Fruit fly (Drosophila melanogaster) whole organism, wandering third instar larva: ENCODE measurements around the gene bor.

Source experiments
- CG32264 ChIP-seq: fragments of 200-800 bp; sonication (Bioruptor generic); optimal IDR thresholded peaks from 2 replicates; lab custom pipeline; 2016; ENCODE audit warnings: missing biosample characterization, missing genetic modification characterization
- CG9705 ChIP-seq: fragments of 200-800 bp; sonication (Bioruptor generic); optimal IDR thresholded peaks from 2 replicates; lab custom pipeline; 2018; ENCODE audit warnings: missing biosample characterization, mild to moderate bottlenecking, missing genetic modification characterization
- GATAd ChIP-seq: sonication (Bioruptor generic); optimal IDR thresholded peaks from 2 replicates; lab custom pipeline; 2016; ENCODE audit warnings: missing biosample characterization, missing genetic modification characterization
- HLH106 ChIP-seq: fragments of 200-800 bp; optimal IDR thresholded peaks from 3 replicates; lab custom pipeline; 2019; ENCODE audit warnings: missing biosample characterization, mild to moderate bottlenecking, missing genetic modification characterization, moderate library complexity
- Hnf4 ChIP-seq: fragments of 200-800 bp; sonication (Bioruptor generic); optimal IDR thresholded peaks from 2 replicates; lab custom pipeline; 2016; ENCODE audit warnings: missing biosample characterization, mild to moderate bottlenecking, missing genetic modification characterization
- Hr83 ChIP-seq: fragments of 200-300 bp; sonication (Bioruptor generic); optimal IDR thresholded peaks from 2 replicates; lab custom pipeline; 2016; ENCODE audit warnings: missing biosample characterization, mild to moderate bottlenecking, missing genetic modification characterization, moderate library complexity; ENCODE audit not compliant: poor library complexity, severe bottlenecking
- Jra ChIP-seq: sonication (Bioruptor generic); optimal IDR thresholded peaks from 2 replicates; lab custom pipeline; 2016; ENCODE audit warnings: missing biosample characterization, missing genetic modification characterization
- Mio ChIP-seq: sonication (Bioruptor generic); optimal IDR thresholded peaks from 2 replicates; lab custom pipeline; 2016; ENCODE audit warnings: missing biosample characterization, missing genetic modification characterization
- OdsH ChIP-seq: fragments of 200-800 bp; sonication (Bioruptor generic); optimal IDR thresholded peaks from 2 replicates; lab custom pipeline; 2016; ENCODE audit warnings: missing biosample characterization, mild to moderate bottlenecking, missing genetic modification characterization
- Rel ChIP-seq, 2 experiments: fragments of 200-800 bp; sonication (Bioruptor generic) in 1 of 2; optimal IDR thresholded peaks; 2 replicates in 1 of 2; 3 replicates in 1 of 2; lab custom pipeline; 2016 to 2019; ENCODE audit warnings: mild to moderate bottlenecking in 2 of 2, missing biosample characterization in 2 of 2, missing genetic modification characterization in 2 of 2, moderate library complexity in 1 of 2
- Sp1 ChIP-seq: fragments of 200-800 bp; sonication (Bioruptor generic); optimal IDR thresholded peaks from 3 replicates; lab custom pipeline; 2019; ENCODE audit warnings: missing biosample characterization, mild to moderate bottlenecking, missing genetic modification characterization, moderate library complexity
- br ChIP-seq: fragments of 200-800 bp; sonication (Bioruptor generic); optimal IDR thresholded peaks from 2 replicates; lab custom pipeline; 2016; ENCODE audit warnings: missing biosample characterization, missing genetic modification characterization
- brk ChIP-seq: fragments of 200-800 bp; sonication (Bioruptor generic); optimal IDR thresholded peaks from 2 replicates; lab custom pipeline; 2016; ENCODE audit warnings: missing biosample characterization, mild to moderate bottlenecking, missing genetic modification characterization
- dmrt93B ChIP-seq: fragments of 200-800 bp; sonication (Bioruptor generic); optimal IDR thresholded peaks from 2 replicates; lab custom pipeline; 2018; ENCODE audit warnings: missing biosample characterization, mild to moderate bottlenecking, missing genetic modification characterization
- ey ChIP-seq: fragments of 200-800 bp; sonication (Bioruptor generic); optimal IDR thresholded peaks from 2 replicates; lab custom pipeline; 2016; ENCODE audit warnings: missing biosample characterization, missing genetic modification characterization
- foxo ChIP-seq, 2 experiments: fragments of 200-800 bp; sonication (Bioruptor generic); optimal IDR thresholded peaks; 2 replicates in 1 of 2; 3 replicates in 1 of 2; lab custom pipeline; 2016 to 2017; ENCODE audit warnings: missing biosample characterization in 2 of 2, missing genetic modification characterization in 2 of 2
- fru ChIP-seq: fragments of 200-800 bp; sonication (Bioruptor generic); optimal IDR thresholded peaks from 3 replicates; lab custom pipeline; 2016; ENCODE audit warnings: missing biosample characterization, mild to moderate bottlenecking, missing genetic modification characterization
- h ChIP-seq: fragments of 200-800 bp; sonication (Bioruptor generic); optimal IDR thresholded peaks from 3 replicates; lab custom pipeline; 2016; ENCODE audit warnings: missing biosample characterization, mild to moderate bottlenecking, missing genetic modification characterization
- lola ChIP-seq: fragments of >200 bp; optimal IDR thresholded peaks from 2 replicates; lab custom pipeline; 2017; ENCODE audit warnings: missing biosample characterization, missing genetic modification characterization
- pan ChIP-seq: fragments of >200 bp; optimal IDR thresholded peaks from 2 replicates; lab custom pipeline; 2017
- psq ChIP-seq: fragments of 200-800 bp; sonication (Bioruptor generic); optimal IDR thresholded peaks from 3 replicates; lab custom pipeline; 2017; ENCODE audit warnings: missing biosample characterization, mild to moderate bottlenecking, missing genetic modification characterization, moderate library complexity
- rgr ChIP-seq: fragments of 200-800 bp; sonication (Bioruptor generic); optimal IDR thresholded peaks from 3 replicates; lab custom pipeline; 2016; ENCODE audit warnings: missing biosample characterization, mild to moderate bottlenecking, missing genetic modification characterization
- sage ChIP-seq: fragments of 200-800 bp; sonication (Bioruptor generic); optimal IDR thresholded peaks from 2 replicates; lab custom pipeline; 2016; ENCODE audit warnings: missing biosample characterization, mild to moderate bottlenecking, missing genetic modification characterization
- sv ChIP-seq: fragments of 200-800 bp; sonication (Bioruptor generic); optimal IDR thresholded peaks from 3 replicates; lab custom pipeline; 2016; ENCODE audit warnings: missing biosample characterization, missing genetic modification characterization
- tai ChIP-seq: sonication (Bioruptor generic); optimal IDR thresholded peaks from 2 replicates; lab custom pipeline; 2016; ENCODE audit warnings: missing biosample characterization, missing genetic modification characterization
- usp ChIP-seq: fragments of >200 bp; optimal IDR thresholded peaks from 2 replicates; lab custom pipeline; 2017; ENCODE audit warnings: missing biosample characterization, missing genetic modification characterization
- woc ChIP-seq: sonication (Bioruptor generic); optimal IDR thresholded peaks from 2 replicates; lab custom pipeline; 2016; ENCODE audit warnings: missing biosample characterization, mild to moderate bottlenecking, missing genetic modification characterization

Gene bor

dm6 chr3R:16248500-16249025 lies 15.4 kb downstream of the bor start:
- no peak for TF ChIP-seq fru (GFP tag; lab: Kevin White, UChicago)
- TF ChIP-seq usp (GFP tag; lab: Kevin White, UChicago): no peak
- no peak for TF ChIP-seq pan (lab: Kevin White, UChicago)
- no peak for TF ChIP-seq sage (GFP tag; lab: Kevin White, UChicago)
- no peak for TF ChIP-seq lola (GFP tag; lab: Kevin White, UChicago)
- TF ChIP-seq woc (GFP tag; lab: Kevin White, UChicago): no peak
- TF ChIP-seq Hr83: no peak
- no peak for TF ChIP-seq brk (GFP tag; lab: Kevin White, UChicago)
- no peak for TF ChIP-seq OdsH (GFP tag; lab: Kevin White, UChicago)
- TF ChIP-seq Jra (GFP tag; lab: Kevin White, UChicago): no peak
- no peak for TF ChIP-seq tai (GFP tag; lab: Kevin White, UChicago)
- no peak for TF ChIP-seq psq (GFP tag; lab: Kevin White, UChicago)
- TF ChIP-seq GATAd (GFP tag; lab: Kevin White, UChicago): no peak
- TF ChIP-seq sv (GFP tag; lab: Kevin White, UChicago): no peak

dm6 chr3R:16247609-16248499 lies 16.1 kb downstream of the bor start:
- TF ChIP-seq GATAd (GFP tag; lab: Kevin White, UChicago): no peak
- peak; percentile 40 for TF ChIP-seq rgr (GFP tag; lab: Kevin White, UChicago)
- peak; percentile 59 for TF ChIP-seq fru (GFP tag; lab: Kevin White, UChicago)
- TF ChIP-seq h (GFP tag; lab: Kevin White, UChicago): peak; percentile 40
- TF ChIP-seq HLH106 (tag; lab: Kevin White, UChicago): peak; percentile 67
- TF ChIP-seq lola (GFP tag; lab: Kevin White, UChicago): no peak
- TF ChIP-seq Sp1 (GFP tag; lab: Kevin White, UChicago): peak; percentile 50
- peak in 1 of 2 experiments; percentile 64 for TF ChIP-seq foxo (GFP tag; optimal IDR thresholded peaks at IDR 0.05; lab: Kevin White, UChicago)
- no peak for TF ChIP-seq Hnf4 (GFP tag; lab: Kevin White, UChicago)
- TF ChIP-seq Mio (GFP tag; lab: Kevin White, UChicago): no peak
- peak; percentile 12 for TF ChIP-seq Rel (GFP tag; optimal IDR thresholded peaks at IDR 0.05; lab: Kevin White, UChicago)
- no peak for TF ChIP-seq Rel (tag; optimal IDR thresholded peaks at IDR 0.05; lab: Kevin White, UChicago)
- peak; percentile 59 for TF ChIP-seq sv (GFP tag; lab: Kevin White, UChicago)
- peak; percentile 50 for TF ChIP-seq CG9705 (GFP tag; lab: Kevin White, UChicago)
- peak; percentile 41 for TF ChIP-seq br (GFP tag; lab: Kevin White, UChicago)
- TF ChIP-seq psq (GFP tag; lab: Kevin White, UChicago): peak; percentile 34
- TF ChIP-seq CG32264: peak; percentile 31
- TF ChIP-seq woc (GFP tag; lab: Kevin White, UChicago): peak; percentile 26
- peak; percentile 59 for TF ChIP-seq dmrt93B (GFP tag; lab: Kevin White, UChicago)
- TF ChIP-seq sage (GFP tag; lab: Kevin White, UChicago): peak; percentile 1
- peak; percentile 30 for TF ChIP-seq OdsH (GFP tag; lab: Kevin White, UChicago)
- TF ChIP-seq pan (lab: Kevin White, UChicago): no peak
- peak; percentile 51 for TF ChIP-seq Hr83
- peak; percentile 56 for TF ChIP-seq ey
- TF ChIP-seq, all 38 proteins: peak for 18

- TF ChIP-seq Rel (GFP tag; optimal IDR thresholded peaks at IDR 0.05; lab: Kevin White, UChicago) (no peak), Rel (tag; optimal IDR thresholded peaks at IDR 0.05; lab: Kevin White, UChicago) (peak; percentile 90), Mio (GFP tag; lab: Kevin White, UChicago) (no peak)
- TF ChIP-seq, all 38 proteins: peak for 1
These were observed 16.9 kb downstream of the bor start for dm6 chr3R:16247027-16247426.

- TF ChIP-seq ey (no peak), psq (GFP tag; lab: Kevin White, UChicago) (peak; percentile 34), fru (GFP tag; lab: Kevin White, UChicago) (peak; percentile 19), sv (GFP tag; lab: Kevin White, UChicago) (no peak), Rel (GFP tag; optimal IDR thresholded peaks at IDR 0.05; lab: Kevin White, UChicago) (no peak), Rel (tag; optimal IDR thresholded peaks at IDR 0.05; lab: Kevin White, UChicago) (peak; percentile 50)
These were observed 18.4 kb downstream of the bor start for dm6 chr3R:16245298-16246098.
